Worm (Caenorhabditis elegans) whole organism, early embryonic: Measurements from ENCODE around the gene F28G4.4.

Source experiments
- B0310.2 ChIP-seq: sonication (generic microtip); optimal IDR thresholded peaks from 2 replicates; lab custom pipeline; 2016; ENCODE audit warnings: mild to moderate bottlenecking, missing genetic modification characterization, missing compliant biosample characterization
- F13C5.2 ChIP-seq: sonication (generic microtip); optimal IDR thresholded peaks from 2 replicates; lab custom pipeline; 2017; ENCODE audit warnings: mild to moderate bottlenecking, missing genetic modification characterization, inconsistent platforms, missing compliant biosample characterization
- aly-1 ChIP-seq: sonication (generic microtip); optimal IDR thresholded peaks from 2 replicates; lab custom pipeline; 2016; ENCODE audit warnings: missing genetic modification characterization, missing compliant biosample characterization
- ama-1 ChIP-seq: fragments of 150-350 bp; optimal IDR thresholded peaks from 2 replicates; lab custom pipeline; 2014
- ceh-13 ChIP-seq: fragments of 200-800 bp; sonication (Bioruptor generic); optimal IDR thresholded peaks from 2 replicates; lab custom pipeline; 2018; ENCODE audit warnings: mild to moderate bottlenecking, missing genetic modification characterization, missing compliant biosample characterization
- ets-7 ChIP-seq: sonication (generic microtip); optimal IDR thresholded peaks from 2 replicates; lab custom pipeline; 2016; ENCODE audit warnings: missing genotype, missing genetic modification characterization, missing compliant biosample characterization
- flt-1 ChIP-seq: fragments of 200-800 bp; sonication (Bioruptor generic); IDR thresholded peaks from 2 replicates; pipeline ENCODE4 v1.3.6; 2022; ENCODE audit warnings: missing genetic modification characterization, missing compliant biosample characterization
- hmbx-1 ChIP-seq: sonication (generic microtip); optimal IDR thresholded peaks from 2 replicates; lab custom pipeline; 2016; ENCODE audit warnings: mild to moderate bottlenecking, missing genetic modification characterization, missing compliant biosample characterization
- hmg-4 ChIP-seq: fragments of 200-800 bp; sonication (Bioruptor generic); optimal IDR thresholded peaks from 2 replicates; lab custom pipeline; 2018; ENCODE audit warnings: mild to moderate bottlenecking, missing genetic modification characterization, missing compliant biosample characterization
- pes-1 ChIP-seq: fragments of 200-800 bp; sonication (Bioruptor generic); IDR thresholded peaks from 2 replicates; pipeline ENCODE4 v1.3.6; 2022; ENCODE audit warnings: missing genetic modification reagents, missing genetic modification characterization, missing compliant biosample characterization
- scrt-1 ChIP-seq: fragments of 200-800 bp; sonication (Bioruptor generic); IDR thresholded peaks from 2 replicates; pipeline ENCODE4 v1.3.6; 2022; ENCODE audit warnings: missing genetic modification characterization, missing compliant biosample characterization
- tbx-37 ChIP-seq: fragments of 200-800 bp; sonication (Bioruptor generic); conservative IDR thresholded peaks from 2 replicates; pipeline ENCODE4 v1.3.6; 2022; ENCODE audit warnings: missing genetic modification reagents, missing genetic modification characterization, missing compliant biosample characterization

DNA sequence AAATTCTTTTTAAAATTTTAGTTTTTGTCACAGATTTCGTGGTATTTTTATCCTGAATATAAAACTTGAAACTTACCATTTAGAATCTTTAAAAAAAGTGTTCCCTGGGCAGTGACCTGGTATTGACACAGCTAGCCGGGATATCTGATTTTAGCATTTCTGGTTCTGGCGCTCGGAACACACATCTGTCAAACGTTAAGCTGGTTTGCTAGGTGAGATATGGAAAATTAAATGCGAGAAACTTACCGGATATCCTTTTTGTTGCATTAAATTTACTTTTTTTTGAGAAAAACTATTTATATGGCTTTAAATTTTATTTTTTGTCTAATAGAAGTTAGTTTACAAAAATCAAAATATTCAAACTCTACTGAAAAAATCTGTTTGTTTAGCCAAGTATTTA lies at the start of gene F28G4.4:
- TF ChIP-seq ama-1 (lab: Kevin White, UChicago), result no peak
- no peak for TF ChIP-seq B0310.2 (tag; lab: Kevin White, UChicago)
- TF ChIP-seq tbx-37, result no peak
- no peak for TF ChIP-seq hmbx-1
- TF ChIP-seq ets-7, result no peak
- no peak for TF ChIP-seq scrt-1 (GFP tag; lab: Robert Waterston, UW)
- no peak for TF ChIP-seq F13C5.2 (tag; lab: Kevin White, UChicago)
- no peak for TF ChIP-seq ceh-13 (GFP tag; lab: Kevin White, UChicago)
- TF ChIP-seq hmg-4 (GFP tag; lab: Kevin White, UChicago), result no peak
- TF ChIP-seq flt-1 (GFP tag; lab: Robert Waterston, UW), result no peak
- no peak for TF ChIP-seq pes-1 (GFP tag; lab: Robert Waterston, UW)
- TF ChIP-seq aly-1 (tag; lab: Kevin White, UChicago), result no peak
